Fruit fly (Drosophila melanogaster): Measurements from ENCODE around the gene CG32270.

Gene CG32270

DNA sequence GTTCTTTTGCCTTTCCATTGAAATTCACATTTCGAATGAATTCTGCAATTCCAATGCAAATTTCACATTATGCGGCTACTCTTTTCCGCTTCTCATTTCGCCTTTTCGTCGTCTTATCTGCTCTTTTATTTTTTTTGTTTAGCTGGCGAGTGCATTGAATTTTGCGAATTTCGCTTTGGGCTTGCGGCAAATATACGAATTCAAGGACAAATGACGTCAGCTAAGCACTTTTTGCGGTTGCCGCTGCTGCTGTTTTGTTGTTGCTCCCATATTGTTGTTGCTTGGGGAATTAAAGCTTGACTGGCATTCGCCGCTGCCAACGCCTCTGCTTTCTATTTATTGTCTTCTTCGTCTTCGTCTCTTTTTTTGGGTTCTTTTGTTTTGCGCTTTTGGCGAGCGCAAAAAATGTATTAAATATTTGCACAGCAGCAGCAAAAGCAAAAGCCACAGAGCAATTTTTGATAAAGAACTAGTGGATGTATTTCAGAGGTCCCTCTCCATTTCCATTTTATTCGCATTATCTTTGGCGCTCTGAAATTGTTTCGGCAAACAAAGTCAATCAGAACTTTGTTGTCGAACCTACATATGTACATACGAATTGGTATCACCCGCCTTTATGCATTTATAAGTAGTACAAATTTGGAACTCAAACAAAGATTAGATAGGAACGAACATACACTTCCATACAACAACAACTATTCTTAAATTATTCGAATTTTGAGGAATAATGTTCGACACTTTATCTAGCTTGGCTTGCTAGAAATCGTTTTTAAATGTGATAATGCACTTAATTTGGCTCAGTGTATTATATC lies 31.2 kb upstream of the CG32270 start (continued):
- TF ChIP-seq dmrt11E (tag; optimal IDR thresholded peaks at IDR 0.05) (peak; percentile 14), hkb (optimal IDR thresholded peaks at IDR 0.05) (peak; percentile 13), hkb (GFP tag; IDR thresholded peaks at IDR 0.05) (no peak), vvl (GFP tag; IDR thresholded peaks at IDR 0.05) (no peak), gt (GFP tag; IDR thresholded peaks at IDR 0.05) (no peak), prd (optimal IDR thresholded peaks at IDR 0.05) (no peak), prd (GFP tag; IDR thresholded peaks at IDR 0.05) (no peak), zen (tag; optimal IDR thresholded peaks at IDR 0.05) (no peak), Myb (GFP tag; optimal IDR thresholded peaks at IDR 0.05) (no peak), CG6791 (GFP tag; IDR thresholded peaks at IDR 0.05; ENCODE audit: partially characterized antibody) (no peak), chinmo (GFP tag; IDR thresholded peaks at IDR 0.05; ENCODE audit: partially characterized antibody) (0 out of 4 replicates have a peak, but pooled peaks have one; percentile 35), klu (GFP tag; IDR thresholded peaks at IDR 0.05) (no peak), Gsc (GFP tag; IDR thresholded peaks at IDR 0.05) (no peak), cato (GFP tag; optimal IDR thresholded peaks at IDR 0.05; ENCODE audit: borderline replicate concordance) (no peak), chif (GFP tag; optimal IDR thresholded peaks at IDR 0.05) (no peak), ac (GFP tag; optimal IDR thresholded peaks at IDR 0.05) (no peak), fd96Cb (tag; optimal IDR thresholded peaks at IDR 0.05) (no peak), Hr51 (GFP tag; optimal IDR thresholded peaks at IDR 0.05) (no peak), Abd-B (GFP tag; optimal IDR thresholded peaks at IDR 0.05) (no peak), Vsx1 (GFP tag; optimal IDR thresholded peaks at IDR 0.05) (no peak), zen2 (GFP tag; IDR thresholded peaks at IDR 0.05; ENCODE audit: partially characterized antibody) (no peak), D19A (tag; optimal IDR thresholded peaks at IDR 0.05) (no peak), Hey (tag; optimal IDR thresholded peaks at IDR 0.05) (no peak), Drgx (GFP tag; IDR thresholded peaks at IDR 0.05) (no peak), CG11093 (GFP tag; IDR thresholded peaks at IDR 0.05) (no peak), zfh2 (GFP tag; optimal IDR thresholded peaks at IDR 0.05) (no peak), CG18599 (GFP tag; optimal IDR thresholded peaks at IDR 0.05) (no peak), gro (GFP tag; optimal IDR thresholded peaks at IDR 0.05) (no peak), eyg (GFP tag; optimal IDR thresholded peaks at IDR 0.05) (no peak), CG10267 (tag; optimal IDR thresholded peaks at IDR 0.05) (no peak), Mrtf (GFP tag; IDR thresholded peaks at IDR 0.05) (no peak), CG17568 (GFP tag; optimal IDR thresholded peaks at IDR 0.05) (no peak), tll (GFP tag; optimal IDR thresholded peaks at IDR 0.05) (no peak), CG1647 (GFP tag; optimal IDR thresholded peaks at IDR 0.05) (no peak), CG17802 (tag; optimal IDR thresholded peaks at IDR 0.05) (no peak), CG6254 (GFP tag; optimal IDR thresholded peaks at IDR 0.05) (no peak), jigr1 (GFP tag; IDR thresholded peaks at IDR 0.05) (no peak), Ada2b (GFP tag; IDR thresholded peaks at IDR 0.05) (no peak), exex (tag; optimal IDR thresholded peaks at IDR 0.05) (peak; percentile 76), ind (GFP tag; optimal IDR thresholded peaks at IDR 0.05) (no peak), Gug (GFP tag; IDR thresholded peaks at IDR 0.05) (no peak), CG18476 (GFP tag; optimal IDR thresholded peaks at IDR 0.05) (no peak), CG34422 (GFP tag; IDR thresholded peaks at IDR 0.05) (no peak), schlank (tag; optimal IDR thresholded peaks at IDR 0.05) (no peak), CG6813 (GFP tag; optimal IDR thresholded peaks at IDR 0.05) (peak; percentile 12), CG4820 (GFP tag; optimal IDR thresholded peaks at IDR 0.05) (no peak), Sry-β (GFP tag; optimal IDR thresholded peaks at IDR 0.05) (no peak), CG10366 (GFP tag; IDR thresholded peaks at IDR 0.05) (no peak), twi (tag; optimal IDR thresholded peaks at IDR 0.05) (no peak), h (optimal IDR thresholded peaks at IDR 0.05) (no peak)
